Worm (Caenorhabditis elegans): ENCODE results near the gene Y32G9A.3.

Y32G9A.3 gene

ce11 chrV:1943465-1943864 lies 32.3 kb downstream of the Y32G9A.3 start (continued):
- no peak for TF ChIP-seq nhr-90 (tag; optimal IDR thresholded peaks at IDR 0.05; ENCODE audit: poor library complexity)
- no peak for TF ChIP-seq ztf-4 (tag; optimal IDR thresholded peaks at IDR 0.05)
- TF ChIP-seq nhr-237 (tag; optimal IDR thresholded peaks at IDR 0.05), result no peak
- peak in 1 of 2 experiments; percentile 24 for TF ChIP-seq lin-35 (GFP tag; optimal IDR thresholded peaks at IDR 0.05)
- TF ChIP-seq nhr-76 (tag; optimal IDR thresholded peaks at IDR 0.05), result no peak
- peak; percentile 35 for TF ChIP-seq ceh-8 (GFP tag; optimal IDR thresholded peaks at IDR 0.05)
- TF ChIP-seq ceh-90 (tag; optimal IDR thresholded peaks at IDR 0.05), result no peak
- TF ChIP-seq fos-1 (tag; optimal IDR thresholded peaks at IDR 0.05), result no peak
- TF ChIP-seq unc-30 (tag; optimal IDR thresholded peaks at IDR 0.05), result no peak
- TF ChIP-seq sptf-1 (tag; optimal IDR thresholded peaks at IDR 0.05), result no peak
- peak; percentile 57 for TF ChIP-seq swsn-7 (tag; optimal IDR thresholded peaks at IDR 0.05)
- TF ChIP-seq tbx-2 (tag; optimal IDR thresholded peaks at IDR 0.05), result peak; percentile 27
- TF ChIP-seq hlh-4 (tag; optimal IDR thresholded peaks at IDR 0.05), result no peak
- TF ChIP-seq dsc-1 (tag; optimal IDR thresholded peaks at IDR 0.05), result no peak
- TF ChIP-seq lir-3 (tag; optimal IDR thresholded peaks at IDR 0.05; ENCODE audit: poor library complexity), result no peak
- TF ChIP-seq fkh-10 (GFP tag; optimal IDR thresholded peaks at IDR 0.05), result peak; percentile 57
- no peak for TF ChIP-seq nhr-12 (tag; optimal IDR thresholded peaks at IDR 0.05)
- TF ChIP-seq grh-1 (GFP tag; IDR thresholded peaks at IDR 0.05), result no peak
- no peak for TF ChIP-seq mef-2 (tag; optimal IDR thresholded peaks at IDR 0.05)
- TF ChIP-seq lin-15B (tag; optimal IDR thresholded peaks at IDR 0.05), result no peak
- no peak for TF ChIP-seq tlp-1 (tag; optimal IDR thresholded peaks at IDR 0.05)
- TF ChIP-seq irx-1 (tag; optimal IDR thresholded peaks at IDR 0.05), result peak; percentile 25
- no peak for TF ChIP-seq ama-1 (optimal IDR thresholded peaks at IDR 0.05)
- no peak for TF ChIP-seq sox-4 (tag; optimal IDR thresholded peaks at IDR 0.05)
- no peak for TF ChIP-seq nhr-77 (tag; optimal IDR thresholded peaks at IDR 0.05)
- TF ChIP-seq nhr-20 (tag; optimal IDR thresholded peaks at IDR 0.05), result no peak
- TF ChIP-seq pqm-1 (tag; optimal IDR thresholded peaks at IDR 0.05), result no peak
- no peak for TF ChIP-seq nhr-85 (tag)
- TF ChIP-seq skn-1 (tag; optimal IDR thresholded peaks at IDR 0.05), result no peak
- TF ChIP-seq mdl-1 (tag; optimal IDR thresholded peaks at IDR 0.05), result peak in 1 of 2 experiments; percentile 1
- TF ChIP-seq mab-9 (GFP tag; IDR thresholded peaks at IDR 0.05), result no peak
- peak; percentile 46 for TF ChIP-seq pax-3 (tag; optimal IDR thresholded peaks at IDR 0.05)
- TF ChIP-seq ets-5 (GFP tag; IDR thresholded peaks at IDR 0.05), result no peak
- no peak for TF ChIP-seq snpc-4 (tag; optimal IDR thresholded peaks at IDR 0.05)
- peak; percentile 98 for TF ChIP-seq lin-14 (GFP tag; optimal IDR thresholded peaks at IDR 0.05)
- TF ChIP-seq ceh-88 (GFP tag; IDR thresholded peaks at IDR 0.05), result no peak
- TF ChIP-seq ces-1 (GFP tag; optimal IDR thresholded peaks at IDR 0.05), result no peak
- no peak for TF ChIP-seq egl-27 (tag; optimal IDR thresholded peaks at IDR 0.05)
- TF ChIP-seq nhr-84 (tag; optimal IDR thresholded peaks at IDR 0.05), result no peak
- TF ChIP-seq ztf-11 (tag; optimal IDR thresholded peaks at IDR 0.05), result no peak
- no peak for TF ChIP-seq rnt-1 (tag; optimal IDR thresholded peaks at IDR 0.05)
- TF ChIP-seq egl-13 (tag; optimal IDR thresholded peaks at IDR 0.05), result peak; percentile 75
- TF ChIP-seq isw-1 (GFP tag; IDR thresholded peaks at IDR 0.05), result peak; percentile 8; the same call in 1 of the 2 replicates
- TF ChIP-seq snu-23 (GFP tag; optimal IDR thresholded peaks at IDR 0.05), result peak; percentile 27
- no peak for TF ChIP-seq lin-13 (GFP tag; optimal IDR thresholded peaks at IDR 0.05)
- TF ChIP-seq jun-1 (tag; optimal IDR thresholded peaks at IDR 0.05), result no peak
- no peak for TF ChIP-seq unc-62 (GFP tag; optimal IDR thresholded peaks at IDR 0.05)
- no peak for TF ChIP-seq pag-3 (tag; optimal IDR thresholded peaks at IDR 0.05; ENCODE audit: borderline replicate concordance, insufficient read depth)
- peak in 1 of 3 experiments; percentile 47 for TF ChIP-seq ceh-82 (tag; optimal IDR thresholded peaks at IDR 0.05)
- TF ChIP-seq elt-3 (tag; optimal IDR thresholded peaks at IDR 0.05), result no peak
- peak; percentile 52 for TF ChIP-seq nhr-47 (tag; optimal IDR thresholded peaks at IDR 0.05)
- peak; percentile 58 for TF ChIP-seq nhr-71 (tag; optimal IDR thresholded peaks at IDR 0.05)
- no peak for TF ChIP-seq vab-15 (tag; optimal IDR thresholded peaks at IDR 0.05)
- peak in 1 of 2 experiments; percentile 9 for TF ChIP-seq lsy-2 (tag; optimal IDR thresholded peaks at IDR 0.05)

Data from whole organism, L1 larva.